Worm (Caenorhabditis elegans) whole organism, late embryonic: ENCODE data around the gene nsy-4.

ENCODE experiments used
- dmd-4 ChIP-seq: sonication (generic microtip); optimal IDR thresholded peaks from 2 replicates; lab custom pipeline; 2016; ENCODE audit warnings: borderline replicate concordance, missing genetic modification characterization, missing compliant biosample characterization
- pha-4 ChIP-seq: fragments of 150-350 bp; optimal IDR thresholded peaks from 2 replicates; lab custom pipeline; 2018; ENCODE audit warnings: missing biosample characterization, missing genetic modification reagents, missing genetic modification characterization
- ttx-3 ChIP-seq: sonication (generic microtip); optimal IDR thresholded peaks from 2 replicates; lab custom pipeline; 2016; ENCODE audit warnings: missing genetic modification reagents, missing genetic modification characterization, missing compliant biosample characterization

DNA sequence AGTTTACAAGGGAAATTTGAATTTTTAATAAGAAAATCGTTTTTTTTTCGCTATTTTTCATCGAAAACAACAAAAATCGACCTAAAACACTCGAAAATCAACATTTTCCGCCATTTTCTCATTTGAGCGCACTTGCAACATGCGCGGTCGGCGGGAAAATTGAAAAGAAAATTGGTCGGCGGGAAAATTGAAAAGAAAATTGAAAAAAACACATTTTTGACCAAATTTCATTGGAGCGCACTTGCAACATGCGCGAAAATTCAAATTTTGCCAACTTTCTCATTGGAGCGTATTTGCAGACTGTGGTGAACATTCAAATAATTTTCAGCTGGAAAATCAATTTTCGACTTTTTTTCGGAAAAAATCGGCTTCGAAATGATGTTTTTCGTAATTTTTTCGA is 11.5 kb upstream of the nsy-4 start:
- TF ChIP-seq ttx-3 (tag; lab: Kevin White, UChicago): no peak
- no peak for TF ChIP-seq pha-4 (tag; lab: Kevin White, UChicago)
- no peak for TF ChIP-seq dmd-4 (tag; lab: Kevin White, UChicago)
